Fruit fly (Drosophila melanogaster): Measurements from ENCODE around the gene CG43392.

The CG43392 gene

dm6 chr3L:22075706-22076398 is 46.3 kb upstream of the CG43392 start, which contains the start of the genes CG7130 and RpLP0 (continued):
- TF ChIP-seq CG34376 (GFP tag; optimal IDR thresholded peaks at IDR 0.05) (peak; percentile 97), CG16863 (GFP tag; optimal IDR thresholded peaks at IDR 0.05) (peak; percentile 87), ken (GFP tag; IDR thresholded peaks at IDR 0.05) (peak; percentile 90), usp (GFP tag; optimal IDR thresholded peaks at IDR 0.05) (no peak), CG11723 (GFP tag; optimal IDR thresholded peaks at IDR 0.05) (peak; percentile 90), HmgZ (tag; optimal IDR thresholded peaks at IDR 0.05) (peak; percentile 90), ato (GFP tag; IDR thresholded peaks at IDR 0.05; ENCODE audit: partially characterized antibody) (no peak), CG12155 (GFP tag; optimal IDR thresholded peaks at IDR 0.05) (peak; percentile 75), Oaz (GFP tag; IDR thresholded peaks at IDR 0.05) (peak; percentile 65), Xrp1 (GFP tag; IDR thresholded peaks at IDR 0.05) (no peak; the same call in 1 of the 2 replicates), CG6791 (GFP tag; IDR thresholded peaks at IDR 0.05; ENCODE audit: partially characterized antibody) (peak; percentile 62; the same call in 2 of the 3 replicates), CG14014 (GFP tag; IDR thresholded peaks at IDR 0.05) (peak; percentile 80), vfl (GFP tag; optimal IDR thresholded peaks at IDR 0.05) (peak; percentile 77), twi (tag; optimal IDR thresholded peaks at IDR 0.05) (peak; percentile 81), H15 (GFP tag; IDR thresholded peaks at IDR 0.05) (peak; percentile 77), gem (tag; optimal IDR thresholded peaks at IDR 0.05) (peak; percentile 74), CG11093 (GFP tag; IDR thresholded peaks at IDR 0.05) (no peak), CG30403 (GFP tag; optimal IDR thresholded peaks at IDR 0.05) (peak; percentile 83), lmd (GFP tag; IDR thresholded peaks at IDR 0.05) (peak; percentile 70), Dll (GFP tag; IDR thresholded peaks at IDR 0.05; ENCODE audit: partially characterized antibody) (peak; percentile 71; the same call in 3 of the 4 replicates), CG33213 (GFP tag; optimal IDR thresholded peaks at IDR 0.05) (peak; percentile 96), grau (tag; optimal IDR thresholded peaks at IDR 0.05) (peak; percentile 85), CG3847 (GFP tag; IDR thresholded peaks at IDR 0.05) (peak; percentile 86), Eip74EF (GFP tag; optimal IDR thresholded peaks at IDR 0.05) (peak in 1 of 2 experiments; percentile 78), CG12236 (GFP tag; optimal IDR thresholded peaks at IDR 0.05) (peak; percentile 92), ERR (GFP tag; optimal IDR thresholded peaks at IDR 0.05) (peak; percentile 81), sisA (GFP tag; IDR thresholded peaks at IDR 0.05) (peak; percentile 61), CG11085 (GFP tag; IDR thresholded peaks at IDR 0.05) (peak; percentile 85), lov (optimal IDR thresholded peaks at IDR 0.05) (no peak), lov (GFP tag; IDR thresholded peaks at IDR 0.05) (peak; percentile 94), lilli (GFP tag; optimal IDR thresholded peaks at IDR 0.05) (peak; percentile 83), CG10267 (tag; optimal IDR thresholded peaks at IDR 0.05) (peak; percentile 86), CG31365 (tag; optimal IDR thresholded peaks at IDR 0.05) (peak; percentile 86), CG9437 (GFP tag; optimal IDR thresholded peaks at IDR 0.05) (peak; percentile 85), CG15011 (GFP tag; optimal IDR thresholded peaks at IDR 0.05) (peak; percentile 92), CG16815 (GFP tag; optimal IDR thresholded peaks at IDR 0.05) (peak; percentile 68), btn (GFP tag; optimal IDR thresholded peaks at IDR 0.05) (peak; percentile 91), CG3407 (GFP tag; optimal IDR thresholded peaks at IDR 0.05) (peak; percentile 94), CG14441 (GFP tag; IDR thresholded peaks at IDR 0.05) (peak; percentile 78), CG14965 (GFP tag; optimal IDR thresholded peaks at IDR 0.05; ENCODE audit: borderline replicate concordance) (peak; percentile 84), B-H1 (GFP tag; IDR thresholded peaks at IDR 0.05) (peak; percentile 65; the same call in 1 of the 3 replicates), gfzf (GFP tag; optimal IDR thresholded peaks at IDR 0.05) (peak; percentile 91), Optix (GFP tag; IDR thresholded peaks at IDR 0.05) (peak; percentile 76), Camta (GFP tag; optimal IDR thresholded peaks at IDR 0.05) (peak; percentile 91), CG17829 (tag; optimal IDR thresholded peaks at IDR 0.05) (peak; percentile 87), MBD-R2 (GFP tag; IDR thresholded peaks at IDR 0.05) (peak; percentile 69), B-H2 (GFP tag; optimal IDR thresholded peaks at IDR 0.05) (peak; percentile 96), CG5245 (GFP tag; optimal IDR thresholded peaks at IDR 0.05) (peak; percentile 88), CG2116 (GFP tag; optimal IDR thresholded peaks at IDR 0.05) (peak; percentile 91), CG8359 (GFP tag; optimal IDR thresholded peaks at IDR 0.05; ENCODE audit: borderline replicate concordance) (peak; percentile 91)

All from whole organism, embryonic.